Worm (Caenorhabditis elegans): ENCODE measurements around the gene nhr-135.

DNA sequence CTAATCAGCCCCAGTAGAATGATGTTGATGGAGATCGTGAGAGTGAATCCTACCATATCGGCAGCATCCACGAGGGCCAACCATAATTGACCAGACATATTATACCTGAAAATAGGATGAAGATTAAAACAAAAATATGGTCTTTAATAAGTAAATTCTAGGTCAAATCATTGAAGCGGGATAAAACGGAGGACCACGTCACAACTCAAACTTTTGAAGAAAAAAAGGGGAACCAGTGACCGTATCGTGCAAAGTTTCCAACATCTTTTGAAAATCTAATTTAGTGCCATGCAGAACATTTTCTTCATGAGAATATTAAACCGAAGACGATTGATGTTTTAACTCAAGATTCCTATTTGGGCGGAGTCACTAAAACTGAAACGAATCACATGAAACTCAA, 44.8 kb upstream of the nhr-135 start, which contains the start of gene str-112:
- no peak for TF ChIP-seq unc-62 (GFP tag; optimal IDR thresholded peaks at IDR 0.05)
- no peak for TF ChIP-seq pha-4 (tag; optimal IDR thresholded peaks at IDR 0.05)
- TF ChIP-seq C06A6.2 (GFP tag; conservative IDR thresholded peaks at IDR 0.05): no peak
- TF ChIP-seq die-1 (tag; optimal IDR thresholded peaks at IDR 0.05): no peak

All from whole organism, young adult.